Worm (Caenorhabditis elegans) whole organism, mixed stage, embryonic: ENCODE data around the gene acy-2.

Source experiments
- bed-3 ChIP-seq: fragments of 200-800 bp; sonication (Bioruptor generic); optimal IDR thresholded peaks from 3 replicates; lab custom pipeline; 2018; ENCODE audit warnings: mild to moderate bottlenecking, missing genetic modification characterization, moderate library complexity, missing compliant biosample characterization
- drap-1 ChIP-seq: fragments of 200-800 bp; sonication (Bioruptor generic); optimal IDR thresholded peaks from 3 replicates; lab custom pipeline; 2018; ENCODE audit warnings: mild to moderate bottlenecking, missing genetic modification characterization, missing compliant biosample characterization
- lin-13 ChIP-seq: fragments of 150-350 bp; optimal IDR thresholded peaks from 2 replicates; lab custom pipeline; 2014; ENCODE audit warnings: missing biosample characterization, missing genetic modification characterization
- lsy-2 ChIP-seq: fragments of 150-350 bp; optimal IDR thresholded peaks from 2 replicates; lab custom pipeline; 2014; ENCODE audit warnings: missing biosample characterization, missing genetic modification characterization
- nhr-12 ChIP-seq: fragments of 150-350 bp; optimal IDR thresholded peaks from 2 replicates; lab custom pipeline; 2014; ENCODE audit warnings: missing biosample characterization, missing genetic modification characterization
- nhr-2 ChIP-seq: fragments of 150-350 bp; optimal IDR thresholded peaks from 2 replicates; lab custom pipeline; 2014; ENCODE audit warnings: missing biosample characterization, missing genetic modification characterization
- nhr-237 ChIP-seq: fragments of 150-350 bp; optimal IDR thresholded peaks from 2 replicates; lab custom pipeline; 2014; ENCODE audit warnings: missing biosample characterization, missing genetic modification characterization
- unc-62 ChIP-seq: fragments of 150-350 bp; optimal IDR thresholded peaks from 2 replicates; lab custom pipeline; 2014; ENCODE audit warnings: missing biosample characterization, missing genetic modification reagents, missing genetic modification characterization

DNA sequence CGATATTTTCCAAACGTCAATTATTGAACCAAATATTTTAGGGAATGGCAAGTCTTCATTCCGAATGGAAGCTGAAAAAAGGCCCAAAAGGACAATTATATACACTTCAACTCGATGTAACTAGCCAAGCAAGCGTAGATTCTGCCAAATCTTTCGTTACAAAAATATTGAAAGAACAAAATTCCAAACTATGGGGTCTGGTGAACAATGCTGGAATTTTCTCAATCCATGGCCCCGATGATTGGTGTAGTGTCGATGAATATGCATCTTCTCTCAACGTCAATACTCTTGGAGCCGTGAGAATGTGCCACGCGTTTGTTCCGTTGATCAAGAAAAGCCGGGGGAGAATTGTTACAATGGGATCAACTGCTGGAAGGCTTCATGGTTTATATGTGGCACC is 8.4 kb downstream of the acy-2 start:
- TF ChIP-seq nhr-2 (no peak), drap-1 (GFP tag; lab: Kevin White, UChicago) (no peak), lin-13 (tag; lab: Kevin White, UChicago) (no peak), nhr-237 (tag; lab: Kevin White, UChicago) (no peak), bed-3 (GFP tag; lab: Kevin White, UChicago) (no peak), lsy-2 (tag; lab: Kevin White, UChicago) (no peak), unc-62 (no peak), nhr-12 (tag; lab: Kevin White, UChicago) (no peak)
